Worm (Caenorhabditis elegans) whole organism, late embryonic: ENCODE data around the gene spp-24.

Source experiments
- Y22D7AL.16 ChIP-seq: sonication (generic microtip); optimal IDR thresholded peaks from 2 replicates; lab custom pipeline; 2016; ENCODE audit warnings: missing genetic modification characterization, missing compliant biosample characterization
- ceh-18 ChIP-seq: sonication (generic microtip); optimal IDR thresholded peaks from 2 replicates; lab custom pipeline; 2016; ENCODE audit warnings: missing genetic modification characterization, missing compliant biosample characterization
- ceh-19 ChIP-seq: fragments of 200-800 bp; sonication (Bioruptor generic); optimal IDR thresholded peaks from 2 replicates; lab custom pipeline; 2018; ENCODE audit warnings: mild to moderate bottlenecking, missing genetic modification characterization, missing compliant biosample characterization
- ceh-24 ChIP-seq: sonication (generic microtip); optimal IDR thresholded peaks from 2 replicates; lab custom pipeline; 2016; ENCODE audit warnings: mild to moderate bottlenecking, missing genetic modification characterization, missing compliant biosample characterization
- ceh-30 ChIP-seq: fragments of 150-350 bp; optimal IDR thresholded peaks from 2 replicates; lab custom pipeline; 2014; ENCODE audit warnings: missing biosample characterization, missing genetic modification characterization
- ceh-31 ChIP-seq: sonication (generic microtip); optimal IDR thresholded peaks from 2 replicates; lab custom pipeline; 2016; ENCODE audit warnings: missing genetic modification characterization, missing compliant biosample characterization
- ceh-6 ChIP-seq: fragments of 200-800 bp; sonication (Bioruptor generic); optimal IDR thresholded peaks from 2 replicates; lab custom pipeline; 2018; ENCODE audit warnings: mild to moderate bottlenecking, missing genetic modification characterization, missing compliant biosample characterization
- elt-2 ChIP-seq: sonication (generic microtip); optimal IDR thresholded peaks from 2 replicates; lab custom pipeline; 2016; ENCODE audit warnings: missing genetic modification reagents, missing genetic modification characterization, missing compliant biosample characterization
- ets-4 ChIP-seq: sonication (generic microtip); optimal IDR thresholded peaks from 2 replicates; lab custom pipeline; 2016; ENCODE audit warnings: missing genetic modification characterization, missing compliant biosample characterization
- eyg-1 ChIP-seq: sonication (generic microtip); optimal IDR thresholded peaks from 2 replicates; lab custom pipeline; 2016; ENCODE audit warnings: missing genotype, missing genetic modification characterization, missing compliant biosample characterization
- fax-1 ChIP-seq: sonication (generic microtip); optimal IDR thresholded peaks from 2 replicates; lab custom pipeline; 2016; ENCODE audit warnings: missing genotype, missing genetic modification characterization, missing compliant biosample characterization
- gmeb-2 ChIP-seq: sonication (generic microtip); optimal IDR thresholded peaks from 2 replicates; lab custom pipeline; 2016; ENCODE audit warnings: missing genetic modification characterization, inconsistent platforms, missing compliant biosample characterization
- hlh-15 ChIP-seq: sonication (generic microtip); optimal IDR thresholded peaks from 2 replicates; lab custom pipeline; 2016; ENCODE audit warnings: missing genetic modification characterization, missing compliant biosample characterization
- hlh-30 ChIP-seq: sonication (generic microtip); optimal IDR thresholded peaks from 2 replicates; lab custom pipeline; 2017; ENCODE audit warnings: antibody characterized with exemption, missing genetic modification characterization, missing compliant biosample characterization; ENCODE audit not compliant: insufficient read depth
- hlh-8 ChIP-seq: sonication (generic microtip); optimal IDR thresholded peaks from 2 replicates; lab custom pipeline; 2016; ENCODE audit warnings: missing genotype, missing genetic modification characterization, missing compliant biosample characterization
- lim-6 ChIP-seq: sonication (generic microtip); optimal IDR thresholded peaks from 2 replicates; lab custom pipeline; 2016; ENCODE audit warnings: missing genetic modification characterization, missing compliant biosample characterization
- madf-2 ChIP-seq: sonication (generic microtip); optimal IDR thresholded peaks from 2 replicates; lab custom pipeline; 2017; ENCODE audit warnings: missing genetic modification characterization, missing compliant biosample characterization
- mec-3 ChIP-seq: sonication (generic microtip); optimal IDR thresholded peaks from 2 replicates; lab custom pipeline; 2016; ENCODE audit warnings: borderline replicate concordance, missing genetic modification characterization, missing compliant biosample characterization
- nfya-1 ChIP-seq: sonication (generic microtip); optimal IDR thresholded peaks from 2 replicates; lab custom pipeline; 2017; ENCODE audit warnings: missing genetic modification characterization, mild to moderate bottlenecking, missing compliant biosample characterization, antibody characterized with exemption, moderate library complexity
- nhr-11 ChIP-seq: fragments of 150-350 bp; optimal IDR thresholded peaks from 2 replicates; lab custom pipeline; 2014; ENCODE audit warnings: missing biosample characterization, missing genetic modification characterization
- nhr-232 ChIP-seq: sonication (generic microtip); optimal IDR thresholded peaks from 2 replicates; lab custom pipeline; 2016; ENCODE audit warnings: missing genetic modification characterization, missing compliant biosample characterization
- pqm-1 ChIP-seq: sonication (generic microtip); optimal IDR thresholded peaks from 2 replicates; lab custom pipeline; 2016; ENCODE audit warnings: missing genetic modification characterization, missing compliant biosample characterization
- rnt-1 ChIP-seq: sonication (generic microtip); optimal IDR thresholded peaks from 2 replicates; lab custom pipeline; 2016; ENCODE audit warnings: missing genetic modification characterization, missing compliant biosample characterization
- sox-2 ChIP-seq: fragments of 200-800 bp; sonication (Bioruptor generic); IDR thresholded peaks from 2 replicates; pipeline ENCODE4 v1.3.6; 2022; ENCODE audit warnings: missing genetic modification reagents, missing genetic modification characterization, missing compliant biosample characterization
- syd-9 ChIP-seq: sonication (generic microtip); optimal IDR thresholded peaks from 2 replicates; lab custom pipeline; 2016; ENCODE audit warnings: mild to moderate bottlenecking, missing genetic modification characterization, moderate library complexity, missing compliant biosample characterization
- tbx-2 ChIP-seq: sonication (generic microtip); optimal IDR thresholded peaks from 2 replicates; lab custom pipeline; 2016; ENCODE audit warnings: missing genetic modification characterization, missing compliant biosample characterization
- tbx-7 ChIP-seq: sonication (generic microtip); optimal IDR thresholded peaks from 2 replicates; lab custom pipeline; 2016; ENCODE audit warnings: missing genotype, missing genetic modification characterization, missing compliant biosample characterization
- ttx-3 ChIP-seq: sonication (generic microtip); optimal IDR thresholded peaks from 2 replicates; lab custom pipeline; 2016; ENCODE audit warnings: missing genetic modification reagents, missing genetic modification characterization, missing compliant biosample characterization
- unc-55 ChIP-seq: sonication (generic microtip); optimal IDR thresholded peaks from 2 replicates; lab custom pipeline; 2017; ENCODE audit warnings: missing biosample characterization, missing genetic modification reagents, missing genetic modification characterization
- unc-86 ChIP-seq: sonication (generic microtip); optimal IDR thresholded peaks from 2 replicates; lab custom pipeline; 2016; ENCODE audit warnings: missing genetic modification characterization, missing compliant biosample characterization

The spp-24 gene

ce11 chrII:4793-5192, 34.5 kb downstream of the spp-24 start:
- TF ChIP-seq gmeb-2 (tag; lab: Kevin White, UChicago) (no peak), mec-3 (tag; lab: Kevin White, UChicago) (no peak), unc-86 (tag; lab: Kevin White, UChicago) (no peak), hlh-8 (tag; lab: Kevin White, UChicago) (no peak), madf-2 (no peak), elt-2 (no peak), ceh-19 (GFP tag; lab: Kevin White, UChicago) (no peak), fax-1 (tag; lab: Kevin White, UChicago) (no peak), ets-4 (tag; lab: Kevin White, UChicago) (no peak), ceh-18 (tag; lab: Kevin White, UChicago) (no peak), sox-2 (GFP tag; lab: Robert Waterston, UW) (no peak), hlh-30 (tag; lab: Kevin White, UChicago) (no peak), nhr-11 (tag; lab: Kevin White, UChicago) (no peak), rnt-1 (tag; lab: Kevin White, UChicago) (no peak), eyg-1 (no peak)

ce11 chrII:1334-1898, 37.9 kb downstream of the spp-24 start, which contains the start of gene 2L52.1:
Gene 2L52.1, plus strand, starts transcription at chrII:1848.
- peak; percentile 15 for TF ChIP-seq ceh-31
- peak; percentile 32 for TF ChIP-seq unc-55 (GFP tag; lab: Kevin White, UChicago)
- no peak for TF ChIP-seq ceh-30
- no peak for TF ChIP-seq pqm-1 (tag; lab: Kevin White, UChicago)
- TF ChIP-seq nfya-1 (tag; lab: Kevin White, UChicago) = peak; percentile 61
- TF ChIP-seq hlh-8 (tag; lab: Kevin White, UChicago) = no peak

- no peak for TF ChIP-seq madf-2
- no peak for TF ChIP-seq fax-1 (tag; lab: Kevin White, UChicago)
- TF ChIP-seq ceh-24 (tag; lab: Kevin White, UChicago) = no peak
- TF ChIP-seq unc-55 (GFP tag; lab: Kevin White, UChicago) = no peak
- TF ChIP-seq ceh-6 (GFP tag; lab: Kevin White, UChicago) = no peak
- TF ChIP-seq nhr-232 (tag; lab: Kevin White, UChicago) = no peak
- TF ChIP-seq rnt-1 (tag; lab: Kevin White, UChicago) = no peak
- no peak for TF ChIP-seq ets-4 (tag; lab: Kevin White, UChicago)
- TF ChIP-seq tbx-2 (tag; lab: Kevin White, UChicago) = no peak
- TF ChIP-seq lim-6 (tag; lab: Kevin White, UChicago) = no peak
- TF ChIP-seq tbx-7 (tag; lab: Kevin White, UChicago) = no peak
- TF ChIP-seq nhr-11 (tag; lab: Kevin White, UChicago) = no peak
- no peak for TF ChIP-seq gmeb-2 (tag; lab: Kevin White, UChicago)
- no peak for TF ChIP-seq ttx-3 (tag; lab: Kevin White, UChicago)
- TF ChIP-seq syd-9 (tag; lab: Kevin White, UChicago) = no peak
- TF ChIP-seq hlh-15 (tag; lab: Kevin White, UChicago) = no peak
- TF ChIP-seq Y22D7AL.16 = no peak
Measured at ce11 chrII:586-985, 38.8 kb downstream of the spp-24 start.
